Fruit fly (Drosophila melanogaster) whole organism, embryonic: Measurements from ENCODE around the gene sol.
A peak's percentile ranks its signal among the peaks of the same experiment; 100 is the strongest.

ENCODE experiments used
- Antp ChIP-seq: fragments of 200-800 bp; sonication (Bioruptor generic); optimal IDR thresholded peaks from 3 replicates; lab custom pipeline; 2016; ENCODE audit warnings: missing biosample characterization, missing genetic modification characterization
- CG12104 ChIP-seq: fragments of 200-800 bp; sonication (Bioruptor generic); optimal IDR thresholded peaks from 3 replicates; lab custom pipeline; 2016; ENCODE audit warnings: missing biosample characterization, missing genetic modification characterization
- CG12155 ChIP-seq: fragments of 200-800 bp; sonication (Bioruptor generic); optimal IDR thresholded peaks from 3 replicates; lab custom pipeline; 2016; ENCODE audit warnings: missing biosample characterization, missing genetic modification characterization
- CG12236 ChIP-seq: fragments of 200-800 bp; sonication (Bioruptor generic); optimal IDR thresholded peaks from 2 replicates; lab custom pipeline; 2016; ENCODE audit warnings: missing biosample characterization, missing genetic modification characterization
- CG12299 ChIP-seq: fragments of 200-800 bp; sonication (Bioruptor generic); optimal IDR thresholded peaks from 2 replicates; lab custom pipeline; 2018; ENCODE audit warnings: missing biosample characterization, mild to moderate bottlenecking, missing genetic modification characterization
- CG1233 ChIP-seq: fragments of 200-800 bp; sonication (Bioruptor generic); optimal IDR thresholded peaks from 4 replicates; lab custom pipeline; 2018; ENCODE audit warnings: missing biosample characterization, mild to moderate bottlenecking, missing genetic modification characterization
- CG15073 ChIP-seq: fragments of 200-800 bp; sonication (Bioruptor generic); optimal IDR thresholded peaks from 2 replicates; lab custom pipeline; 2016; ENCODE audit warnings: missing biosample characterization, missing genetic modification characterization
- CG1602 ChIP-seq: fragments of 200-800 bp; sonication (Bioruptor generic); optimal IDR thresholded peaks from 3 replicates; lab custom pipeline; 2016; ENCODE audit warnings: missing biosample characterization, missing genetic modification characterization
- CG18262 ChIP-seq: fragments of 200-800 bp; optimal IDR thresholded peaks from 3 replicates; lab custom pipeline; 2019; ENCODE audit warnings: missing biosample characterization, mild to moderate bottlenecking, missing genetic modification characterization, moderate library complexity
- CG1832 ChIP-seq: fragments of 200-800 bp; sonication (Bioruptor generic); optimal IDR thresholded peaks from 2 replicates; lab custom pipeline; 2017; ENCODE audit warnings: missing biosample characterization, mild to moderate bottlenecking, missing genetic modification characterization, inconsistent platforms
- CG18619 ChIP-seq: fragments of 200-800 bp; sonication (Bioruptor generic); optimal IDR thresholded peaks from 3 replicates; lab custom pipeline; 2017; ENCODE audit warnings: missing biosample characterization, mild to moderate bottlenecking, missing genetic modification characterization
- CG33213 ChIP-seq: fragments of 200-800 bp; sonication (Bioruptor generic); optimal IDR thresholded peaks from 3 replicates; lab custom pipeline; 2016; ENCODE audit warnings: missing biosample characterization, missing genetic modification characterization
- CG4404 ChIP-seq: fragments of 200-800 bp; sonication (Bioruptor generic); IDR thresholded peaks from 2 replicates; pipeline ENCODE4 v1.3.6; 2022; ENCODE audit warnings: missing biosample characterization, missing genetic modification characterization
- CG8290 ChIP-seq, 3 experiments: fragments of 200-800 bp; sonication (Bioruptor generic); optimal IDR thresholded peaks; 2 replicates each; lab custom pipeline; 2016 to 2019; ENCODE audit warnings: missing biosample characterization in 3 of 3, missing genetic modification characterization in 3 of 3, mild to moderate bottlenecking in 2 of 3, moderate library complexity in 1 of 3
- CG9437 ChIP-seq: fragments of 200-800 bp; sonication (Bioruptor generic); optimal IDR thresholded peaks from 2 replicates; lab custom pipeline; 2018; ENCODE audit warnings: missing biosample characterization, mild to moderate bottlenecking, missing genetic modification characterization
- CG9727 ChIP-seq: fragments of 200-800 bp; sonication (Bioruptor generic); optimal IDR thresholded peaks from 3 replicates; lab custom pipeline; 2017; ENCODE audit warnings: missing biosample characterization, mild to moderate bottlenecking, missing genetic modification characterization
- Dad ChIP-seq: fragments of 200-800 bp; sonication (Bioruptor generic); optimal IDR thresholded peaks from 3 replicates; lab custom pipeline; 2016; ENCODE audit warnings: missing biosample characterization, missing genetic modification characterization
- Doc3 ChIP-seq: fragments of 200-800 bp; sonication (Bioruptor generic); IDR thresholded peaks from 3 replicates; pipeline ENCODE4 v1.3.6; 2022; ENCODE audit warnings: missing biosample characterization, missing genetic modification characterization; ENCODE audit not compliant: partially characterized antibody
- Dref ChIP-seq: fragments of 200-800 bp; sonication (Bioruptor generic); IDR thresholded peaks from 2 replicates; pipeline ENCODE4 v1.3.6; 2022; ENCODE audit warnings: missing biosample characterization, missing genetic modification characterization
- HLH4C ChIP-seq: fragments of 200-800 bp; sonication (Bioruptor generic); IDR thresholded peaks from 3 replicates; pipeline ENCODE4 v1.3.6; 2022; ENCODE audit warnings: missing biosample characterization, missing genetic modification characterization; ENCODE audit not compliant: partially characterized antibody
- Hr39 ChIP-seq: fragments of >200 bp; optimal IDR thresholded peaks from 2 replicates; lab custom pipeline; 2017
- Lhr ChIP-seq: fragments of 200-800 bp; sonication (Bioruptor generic); optimal IDR thresholded peaks from 3 replicates; lab custom pipeline; 2017; ENCODE audit warnings: mild to moderate bottlenecking, missing biosample characterization, missing genetic modification reagents, missing genetic modification characterization
- Neu2 ChIP-seq: fragments of 200-800 bp; sonication (Bioruptor generic); optimal IDR thresholded peaks from 3 replicates; lab custom pipeline; 2016; ENCODE audit warnings: missing biosample characterization, missing genetic modification characterization, borderline replicate concordance
- Oli ChIP-seq: fragments of 200-800 bp; sonication (Bioruptor generic); optimal IDR thresholded peaks from 2 replicates; lab custom pipeline; 2018; ENCODE audit warnings: missing biosample characterization, mild to moderate bottlenecking, missing genetic modification characterization, moderate library complexity
- Xrp1 ChIP-seq: fragments of 200-800 bp; sonication (Bioruptor generic); IDR thresholded peaks from 2 replicates; pipeline ENCODE4 v1.3.6; 2022; ENCODE audit warnings: missing biosample characterization, missing genetic modification characterization
- YL-1 ChIP-seq: fragments of 200-800 bp; sonication (Bioruptor generic); optimal IDR thresholded peaks from 3 replicates; lab custom pipeline; 2017; ENCODE audit warnings: missing biosample characterization, mild to moderate bottlenecking, missing genetic modification characterization
- abd-A ChIP-seq: fragments of 200-800 bp; sonication (Bioruptor generic); optimal IDR thresholded peaks from 3 replicates; lab custom pipeline; 2019; ENCODE audit warnings: missing biosample characterization, mild to moderate bottlenecking, missing genetic modification characterization, moderate library complexity
- al ChIP-seq: fragments of 200-800 bp; sonication (Bioruptor generic); IDR thresholded peaks from 2 replicates; pipeline ENCODE4 v1.3.6; 2022; ENCODE audit warnings: missing biosample characterization, missing genetic modification characterization
- ase ChIP-seq: fragments of 200-800 bp; sonication (Bioruptor generic); IDR thresholded peaks from 3 replicates; pipeline ENCODE4 v1.3.6; 2022; ENCODE audit warnings: missing biosample characterization, missing genetic modification characterization
- bowl ChIP-seq: fragments of 200-800 bp; sonication (Bioruptor generic); IDR thresholded peaks from 2 replicates; pipeline ENCODE4 v1.3.6; 2022; ENCODE audit warnings: missing biosample characterization, missing genetic modification characterization
- cato ChIP-seq: fragments of 200-800 bp; sonication (Bioruptor generic); optimal IDR thresholded peaks from 2 replicates; lab custom pipeline; 2016; ENCODE audit warnings: missing biosample characterization, missing genetic modification characterization, borderline replicate concordance
- chn ChIP-seq: fragments of 200-800 bp; sonication (Bioruptor generic); optimal IDR thresholded peaks from 2 replicates; lab custom pipeline; 2016; ENCODE audit warnings: missing biosample characterization, missing genetic modification characterization
- da ChIP-seq: fragments of 200-800 bp; sonication (Bioruptor generic); optimal IDR thresholded peaks from 2 replicates; lab custom pipeline; 2016; ENCODE audit warnings: missing biosample characterization, missing genetic modification characterization
- dati ChIP-seq: fragments of 200-800 bp; sonication (Bioruptor generic); IDR thresholded peaks from 2 replicates; pipeline ENCODE4 v1.3.6; 2022; ENCODE audit warnings: missing biosample characterization, missing genetic modification characterization
- dimm ChIP-seq: fragments of 200-800 bp; sonication (Bioruptor generic); IDR thresholded peaks from 2 replicates; pipeline ENCODE4 v1.3.6; 2022; ENCODE audit warnings: missing biosample characterization, missing genetic modification characterization
- gce ChIP-seq: fragments of 200-800 bp; sonication (Bioruptor generic); IDR thresholded peaks from 3 replicates; pipeline ENCODE4 v1.3.6; 2022; ENCODE audit warnings: missing biosample characterization, missing genetic modification characterization
- gem ChIP-seq: fragments of 200-800 bp; sonication (Bioruptor generic); optimal IDR thresholded peaks from 2 replicates; lab custom pipeline; 2019; ENCODE audit warnings: missing biosample characterization, mild to moderate bottlenecking, missing genetic modification characterization, moderate library complexity
- gsb ChIP-seq: fragments of 200-800 bp; sonication (Bioruptor generic); IDR thresholded peaks from 2 replicates; pipeline ENCODE4 v1.3.6; 2022; ENCODE audit warnings: missing biosample characterization, missing genetic modification characterization
- hbn ChIP-seq: fragments of 200-800 bp; sonication (Bioruptor generic); IDR thresholded peaks from 2 replicates; pipeline ENCODE4 v1.3.6; 2022; ENCODE audit warnings: missing biosample characterization, missing genetic modification characterization; ENCODE audit not compliant: partially characterized antibody
- jing ChIP-seq: fragments of 200-800 bp; sonication (Bioruptor generic); optimal IDR thresholded peaks from 2 replicates; lab custom pipeline; 2018; ENCODE audit warnings: missing biosample characterization, mild to moderate bottlenecking, missing genetic modification characterization
- lab ChIP-seq: fragments of 200-800 bp; sonication (Bioruptor generic); optimal IDR thresholded peaks from 3 replicates; lab custom pipeline; 2017; ENCODE audit warnings: missing biosample characterization, missing genetic modification characterization, mild to moderate bottlenecking, moderate library complexity, missing genetic modification reagents
- lilli ChIP-seq: fragments of 200-800 bp; sonication (Bioruptor generic); optimal IDR thresholded peaks from 3 replicates; lab custom pipeline; 2016; ENCODE audit warnings: missing biosample characterization, missing genetic modification characterization
- pum ChIP-seq: fragments of 200-800 bp; sonication (Bioruptor generic); optimal IDR thresholded peaks from 2 replicates; lab custom pipeline; 2016; ENCODE audit warnings: missing biosample characterization, missing genetic modification characterization
- repo ChIP-seq: fragments of 200-800 bp; sonication (Bioruptor generic); optimal IDR thresholded peaks from 2 replicates; lab custom pipeline; 2016; ENCODE audit warnings: missing biosample characterization, missing genetic modification characterization
- scrt ChIP-seq: fragments of 200-800 bp; sonication (Bioruptor generic); optimal IDR thresholded peaks from 2 replicates; lab custom pipeline; 2018; ENCODE audit warnings: missing biosample characterization, mild to moderate bottlenecking, missing genetic modification characterization, moderate library complexity
- sqz ChIP-seq: fragments of 200-800 bp; sonication (Bioruptor generic); optimal IDR thresholded peaks from 3 replicates; lab custom pipeline; 2018; ENCODE audit warnings: missing biosample characterization, mild to moderate bottlenecking, missing genetic modification characterization
- sr ChIP-seq: fragments of 200-800 bp; sonication (Bioruptor generic); IDR thresholded peaks from 3 replicates; pipeline ENCODE4 v1.3.6; 2022; ENCODE audit warnings: missing biosample characterization, missing genetic modification characterization
- toy ChIP-seq: fragments of 200-800 bp; sonication (Bioruptor generic); IDR thresholded peaks from 2 replicates; pipeline ENCODE4 v1.3.6; 2022; ENCODE audit warnings: missing biosample characterization, missing genetic modification characterization
- twi ChIP-seq: fragments of 200-800 bp; optimal IDR thresholded peaks from 2 replicates; lab custom pipeline; 2019; ENCODE audit warnings: missing biosample characterization, mild to moderate bottlenecking, missing genetic modification characterization, moderate library complexity
- tx ChIP-seq: fragments of 200-800 bp; sonication (Bioruptor generic); optimal IDR thresholded peaks from 2 replicates; lab custom pipeline; 2016; ENCODE audit warnings: missing biosample characterization, missing genetic modification characterization
- unc-4 ChIP-seq: fragments of 200-800 bp; sonication (Bioruptor generic); IDR thresholded peaks from 2 replicates; pipeline ENCODE4 v1.3.6; 2022; ENCODE audit warnings: missing biosample characterization, missing genetic modification characterization; ENCODE audit not compliant: partially characterized antibody

sol gene

dm6 chrX:21345036-21345500 lies 5.0 kb upstream of the sol start, which contains the start of gene dod (continued):
- TF ChIP-seq sqz (GFP tag; lab: Kevin White, UChicago), result no peak
- TF ChIP-seq gsb (GFP tag; lab: Robert Waterston, UW), result no peak
- TF ChIP-seq tx (GFP tag; lab: Kevin White, UChicago), result no peak
- no peak for TF ChIP-seq CG12299
- TF ChIP-seq CG12236, result no peak
- peak; percentile 67 for TF ChIP-seq hbn (GFP tag; lab: Robert Waterston, UW)
- TF ChIP-seq gem (tag; lab: Kevin White, UChicago), result peak; percentile 66
- TF ChIP-seq Dref (GFP tag; lab: Robert Waterston, UW), result peak; percentile 97
- no peak for TF ChIP-seq CG12104
- TF ChIP-seq Hr39 (lab: Kevin White, UChicago), result no peak
- 0 out of 3 replicates have a peak, but pooled peaks have one; percentile 17 for TF ChIP-seq sr (GFP tag; lab: Robert Waterston, UW)
- TF ChIP-seq repo, result no peak
- TF ChIP-seq HLH4C (GFP tag; lab: Robert Waterston, UW), result peak; percentile 59
- peak; percentile 44 for TF ChIP-seq Xrp1 (GFP tag; lab: Robert Waterston, UW)
- peak; percentile 73 for TF ChIP-seq CG33213
- TF ChIP-seq scrt, result no peak
- TF ChIP-seq chn (GFP tag; lab: Kevin White, UChicago), result peak; percentile 13
- no peak for TF ChIP-seq CG1602
- no peak for TF ChIP-seq da (GFP tag; lab: Kevin White, UChicago)
- no peak for TF ChIP-seq CG1233 (GFP tag; lab: Kevin White, UChicago)
- peak; percentile 51; the same call in 2 of the 3 replicates for TF ChIP-seq Doc3 (GFP tag; lab: Robert Waterston, UW)
- TF ChIP-seq cato, result no peak
- peak; percentile 55 for TF ChIP-seq Dad (GFP tag; lab: Kevin White, UChicago)
- TF ChIP-seq al, result 0 out of 2 replicates have a peak, but pooled peaks have one; percentile 32
- no peak for TF ChIP-seq bowl (GFP tag; lab: Robert Waterston, UW)
- TF ChIP-seq Neu2 (GFP tag; lab: Kevin White, UChicago), result no peak
- TF ChIP-seq CG4404 (GFP tag; lab: Robert Waterston, UW), result 0 out of 2 replicates have a peak, but pooled peaks have one; percentile 23
- TF ChIP-seq abd-A (tag; lab: Kevin White, UChicago), result no peak
- TF ChIP-seq unc-4 (GFP tag; lab: Robert Waterston, UW), result peak; percentile 79
- TF ChIP-seq CG18262 (tag; lab: Kevin White, UChicago), result peak; percentile 54
- TF ChIP-seq CG15073, result no peak
- TF ChIP-seq CG12155 (GFP tag; lab: Kevin White, UChicago), result peak; percentile 20
- no peak for TF ChIP-seq toy (GFP tag; lab: Robert Waterston, UW)
- TF ChIP-seq dati (GFP tag; lab: Robert Waterston, UW), result no peak
- TF ChIP-seq lilli (GFP tag; lab: Kevin White, UChicago), result peak; percentile 75
- TF ChIP-seq CG8290 (GFP tag; optimal IDR thresholded peaks at IDR 0.05; lab: Kevin White, UChicago), result no peak
- peak in 1 of 2 experiments; percentile 91 for TF ChIP-seq CG8290 (tag; optimal IDR thresholded peaks at IDR 0.05; lab: Kevin White, UChicago)
- TF ChIP-seq twi, result no peak
- TF ChIP-seq Antp (GFP tag; lab: Kevin White, UChicago), result peak; percentile 54
- TF ChIP-seq gce (GFP tag; lab: Robert Waterston, UW), result peak; percentile 26; the same call in 1 of the 3 replicates
- TF ChIP-seq CG9727 (GFP tag; lab: Kevin White, UChicago), result peak; percentile 35
- TF ChIP-seq lab (GFP tag; lab: Kevin White, UChicago), result no peak
- peak; percentile 74 for TF ChIP-seq Lhr (GFP tag; lab: Kevin White, UChicago)
- peak; percentile 44 for TF ChIP-seq pum
- peak; percentile 29 for TF ChIP-seq CG18619 (GFP tag; lab: Kevin White, UChicago)
- no peak for TF ChIP-seq dimm (GFP tag; lab: Robert Waterston, UW)
- no peak for TF ChIP-seq CG1832 (GFP tag; lab: Kevin White, UChicago)
- TF ChIP-seq YL-1 (GFP tag; lab: Kevin White, UChicago), result peak; percentile 82
- no peak for TF ChIP-seq CG9437
- TF ChIP-seq ase, result no peak
- TF ChIP-seq Oli (tag; lab: Kevin White, UChicago), result peak; percentile 42
- no peak for TF ChIP-seq jing (GFP tag; lab: Kevin White, UChicago)
